Worm (Caenorhabditis elegans) whole organism, L1 larva: ENCODE data around the gene mut-7.

ENCODE experiments used
- C04F5.9 ChIP-seq: sonication (generic microtip); optimal IDR thresholded peaks from 2 replicates; lab custom pipeline; 2016; ENCODE audit warnings: missing genetic modification characterization, missing compliant biosample characterization
- ama-1 ChIP-seq: fragments of 150-350 bp; optimal IDR thresholded peaks from 2 replicates; lab custom pipeline; 2014
- ceh-8 ChIP-seq: fragments of 200-800 bp; sonication (Bioruptor generic); optimal IDR thresholded peaks from 2 replicates; lab custom pipeline; 2018; ENCODE audit warnings: mild to moderate bottlenecking, missing genetic modification characterization, moderate library complexity, missing compliant biosample characterization
- egl-27 ChIP-seq, 2 experiments: fragments of 150-350 bp in 1 of 2; sonication (generic microtip); optimal IDR thresholded peaks; 3 replicates each; lab custom pipeline; 2017 to 2018; ENCODE audit warnings: missing biosample characterization in 2 of 2, missing genetic modification characterization in 2 of 2, missing genetic modification reagents in 2 of 2
- hpl-2 ChIP-seq: fragments of 150-350 bp; optimal IDR thresholded peaks from 2 replicates; lab custom pipeline; 2014; ENCODE audit warnings: missing biosample characterization, missing genetic modification reagents, missing genetic modification characterization
- lin-15B ChIP-seq: fragments of 150-350 bp; sonication (generic microtip); optimal IDR thresholded peaks from 3 replicates; lab custom pipeline; 2014; ENCODE audit warnings: missing biosample characterization, missing genetic modification characterization
- nhr-11 ChIP-seq: fragments of 150-350 bp; optimal IDR thresholded peaks from 2 replicates; lab custom pipeline; 2014; ENCODE audit warnings: missing biosample characterization, missing genetic modification characterization
- nhr-12 ChIP-seq: sonication (generic microtip); optimal IDR thresholded peaks from 2 replicates; lab custom pipeline; 2017; ENCODE audit warnings: missing biosample characterization, missing genetic modification characterization
- nhr-28 ChIP-seq: fragments of 150-350 bp; optimal IDR thresholded peaks from 2 replicates; lab custom pipeline; 2014; ENCODE audit warnings: missing biosample characterization, missing genetic modification characterization
- rnt-1 ChIP-seq: sonication (generic microtip); optimal IDR thresholded peaks from 2 replicates; lab custom pipeline; 2016; ENCODE audit warnings: mild to moderate bottlenecking, missing genetic modification characterization, moderate library complexity, missing compliant biosample characterization
- snpc-4 ChIP-seq: fragments of 150-350 bp; optimal IDR thresholded peaks from 2 replicates; lab custom pipeline; 2014; ENCODE audit warnings: missing biosample characterization, missing genetic modification characterization
- unc-62 ChIP-seq: fragments of 150-350 bp; optimal IDR thresholded peaks from 2 replicates; lab custom pipeline; 2014; ENCODE audit warnings: missing biosample characterization, missing genetic modification reagents, missing genetic modification characterization
- zip-4 ChIP-seq: fragments of 200-800 bp; sonication (Bioruptor generic); optimal IDR thresholded peaks from 2 replicates; lab custom pipeline; 2018; ENCODE audit warnings: mild to moderate bottlenecking, missing genetic modification characterization, moderate library complexity, missing compliant biosample characterization
- ztf-4 ChIP-seq: fragments of 150-350 bp; optimal IDR thresholded peaks from 2 replicates; lab custom pipeline; 2014; ENCODE audit warnings: missing biosample characterization, missing genetic modification characterization

- TF ChIP-seq ztf-4 (tag; lab: Kevin White, UChicago) = no peak
- TF ChIP-seq ceh-8 (GFP tag; lab: Kevin White, UChicago) = no peak
- no peak for TF ChIP-seq nhr-28 (tag; lab: Kevin White, UChicago)
- no peak for TF ChIP-seq egl-27 (tag; optimal IDR thresholded peaks at IDR 0.05; lab: Kevin White, UChicago)
- TF ChIP-seq rnt-1 (tag; lab: Kevin White, UChicago) = no peak
- TF ChIP-seq ama-1 = no peak
- no peak for TF ChIP-seq C04F5.9 (tag; lab: Kevin White, UChicago)
- TF ChIP-seq unc-62 (GFP tag; lab: Kevin White, UChicago) = no peak
- no peak for TF ChIP-seq snpc-4
- no peak for TF ChIP-seq nhr-12 (tag; lab: Kevin White, UChicago)
- TF ChIP-seq zip-4 (GFP tag; lab: Kevin White, UChicago) = no peak
- no peak for TF ChIP-seq nhr-11 (tag; lab: Kevin White, UChicago)
- no peak for TF ChIP-seq lin-15B (tag; lab: Kevin White, UChicago)
- no peak for TF ChIP-seq hpl-2 (GFP tag; lab: Kevin White, UChicago)
Measured at ce11 chrIII:9558463-9558862, 16.3 kb upstream of the mut-7 start, which contains the start of gene C48B4.6.
